Fruit fly (Drosophila melanogaster) whole organism, adult: ENCODE measurements around the gene CG13285.
A peak's percentile ranks its signal among the peaks of the same experiment; 100 is the strongest.

Source experiments
- CG11617 ChIP-seq: fragments of 200-800 bp; sonication (Bioruptor generic); optimal IDR thresholded peaks from 2 replicates; lab custom pipeline; 2017; ENCODE audit warnings: mild to moderate bottlenecking, missing biosample characterization, missing genetic modification reagents, missing genetic modification characterization
- CG12768 ChIP-seq: fragments of 200-800 bp; sonication (Bioruptor generic); optimal IDR thresholded peaks from 2 replicates; lab custom pipeline; 2017; ENCODE audit warnings: missing biosample characterization, missing genetic modification characterization, mild to moderate bottlenecking, moderate library complexity, missing genetic modification reagents
- CG14711 ChIP-seq: fragments of 200-800 bp; sonication (Bioruptor generic); optimal IDR thresholded peaks from 2 replicates; lab custom pipeline; 2018; ENCODE audit warnings: missing biosample characterization, mild to moderate bottlenecking, missing genetic modification characterization, moderate library complexity
- CG1620 ChIP-seq: fragments of 200-800 bp; sonication (Bioruptor generic); optimal IDR thresholded peaks from 2 replicates; lab custom pipeline; 2016; ENCODE audit warnings: missing biosample characterization, missing genetic modification characterization
- CG33017 ChIP-seq: fragments of 200-800 bp; sonication (Bioruptor generic); optimal IDR thresholded peaks from 2 replicates; lab custom pipeline; 2018; ENCODE audit warnings: missing biosample characterization, mild to moderate bottlenecking, missing genetic modification characterization, moderate library complexity
- CG5204 ChIP-seq: fragments of 200-800 bp; sonication (Bioruptor generic); optimal IDR thresholded peaks from 2 replicates; lab custom pipeline; 2016; ENCODE audit warnings: missing biosample characterization, missing genetic modification characterization
- CG7045 ChIP-seq: fragments of 200-800 bp; sonication (Bioruptor generic); optimal IDR thresholded peaks from 2 replicates; lab custom pipeline; 2017; ENCODE audit warnings: missing biosample characterization, mild to moderate bottlenecking, missing genetic modification characterization
- CG7101 ChIP-seq: fragments of 200-800 bp; sonication (Bioruptor generic); optimal IDR thresholded peaks from 2 replicates; lab custom pipeline; 2018; ENCODE audit warnings: missing biosample characterization, mild to moderate bottlenecking, missing genetic modification characterization, moderate library complexity
- Clk ChIP-seq: fragments of 200-800 bp; sonication (Bioruptor generic); optimal IDR thresholded peaks from 2 replicates; lab custom pipeline; 2017; ENCODE audit warnings: missing biosample characterization, missing genetic modification characterization
- Crg-1 ChIP-seq: fragments of 200-800 bp; sonication (Bioruptor generic); optimal IDR thresholded peaks from 2 replicates; lab custom pipeline; 2016; ENCODE audit warnings: missing biosample characterization, missing genetic modification characterization
- Hr96 ChIP-seq: fragments of 200-800 bp; sonication (Bioruptor generic); optimal IDR thresholded peaks from 2 replicates; lab custom pipeline; 2016; ENCODE audit warnings: missing biosample characterization, missing genetic modification characterization
- Mnt ChIP-seq: fragments of 200-800 bp; sonication (Bioruptor generic); optimal IDR thresholded peaks from 2 replicates; lab custom pipeline; 2016; ENCODE audit warnings: missing biosample characterization, mild to moderate bottlenecking, missing genetic modification characterization
- bab1 ChIP-seq: fragments of 200-800 bp; sonication (Bioruptor generic); optimal IDR thresholded peaks from 3 replicates; lab custom pipeline; 2019; ENCODE audit warnings: missing biosample characterization, mild to moderate bottlenecking, missing genetic modification characterization, moderate library complexity
- cic ChIP-seq: fragments of 200-800 bp; sonication (Bioruptor generic); optimal IDR thresholded peaks from 2 replicates; lab custom pipeline; 2017; ENCODE audit warnings: missing biosample characterization, mild to moderate bottlenecking, missing genetic modification characterization, moderate library complexity
- cnc ChIP-seq, 2 experiments: fragments of >200 bp; optimal IDR thresholded peaks; 2 replicates each; lab custom pipeline; 2017
- kay ChIP-seq: fragments of 200-800 bp; sonication (Bioruptor generic); peaks from one replicate; lab custom pipeline; 2016; ENCODE audit warnings: missing biosample characterization, missing genetic modification characterization, borderline replicate concordance
- ovo ChIP-seq: fragments of 200-800 bp; sonication (Bioruptor generic); optimal IDR thresholded peaks from 2 replicates; lab custom pipeline; 2016; ENCODE audit warnings: missing biosample characterization, missing genetic modification characterization
- pad ChIP-seq: fragments of 200-800 bp; sonication (Bioruptor generic); optimal IDR thresholded peaks from 3 replicates; lab custom pipeline; 2017; ENCODE audit warnings: missing biosample characterization, missing genetic modification characterization, mild to moderate bottlenecking, moderate library complexity, missing genetic modification reagents
- tj ChIP-seq: fragments of 200-800 bp; sonication (Bioruptor generic); optimal IDR thresholded peaks from 3 replicates; lab custom pipeline; 2017; ENCODE audit warnings: missing biosample characterization, mild to moderate bottlenecking, missing genetic modification characterization, moderate library complexity
- toe ChIP-seq: fragments of 200-800 bp; sonication (Bioruptor generic); optimal IDR thresholded peaks from 2 replicates; lab custom pipeline; 2016; ENCODE audit warnings: missing biosample characterization, missing genetic modification characterization

Gene CG13285

dm6 chr3L:5563309-5564182 is 28.0 kb upstream of the CG13285 start, which contains the start of the genes ScsbetaG and Sras:
TSS of gene ScsbetaG (minus strand) at chr3L:5563691.
TSS of gene Sras (plus strand) at chr3L:5563774.
- TF ChIP-seq toe (GFP tag; lab: Kevin White, UChicago) (no peak), Mnt (GFP tag; lab: Kevin White, UChicago) (no peak), Clk (GFP tag; lab: Kevin White, UChicago) (no peak), tj (GFP tag; lab: Kevin White, UChicago) (peak; percentile 8), kay (peak; percentile 25), CG12768 (GFP tag; lab: Kevin White, UChicago) (no peak), CG1620 (no peak), bab1 (GFP tag; lab: Kevin White, UChicago) (peak; percentile 74)

- no peak for TF ChIP-seq CG5204
- no peak for TF ChIP-seq CG7045 (GFP tag; lab: Kevin White, UChicago)
- no peak for TF ChIP-seq CG14711 (tag; lab: Kevin White, UChicago)
- peak; percentile 32 for TF ChIP-seq kay
- TF ChIP-seq tj (GFP tag; lab: Kevin White, UChicago) = no peak
Measured at dm6 chr3L:5562584-5562983, 27.0 kb upstream of the CG13285 start.

dm6 chr3L:5561341-5561740 is 25.8 kb upstream of the CG13285 start, which contains the start of gene sinu:
TSS of gene sinu (minus strand) at chr3L:5561598.
- TF ChIP-seq Crg-1 (GFP tag; lab: Kevin White, UChicago) (no peak), CG7045 (GFP tag; lab: Kevin White, UChicago) (no peak), Hr96 (GFP tag; lab: Kevin White, UChicago) (no peak), CG33017 (no peak), Mnt (GFP tag; lab: Kevin White, UChicago) (no peak), bab1 (GFP tag; lab: Kevin White, UChicago) (no peak), tj (GFP tag; lab: Kevin White, UChicago) (no peak), CG14711 (tag; lab: Kevin White, UChicago) (no peak), CG5204 (no peak), CG1620 (no peak), ovo (GFP tag; lab: Kevin White, UChicago) (no peak), cnc (optimal IDR thresholded peaks at IDR 0.05; lab: Kevin White, UChicago) (no peak), Clk (GFP tag; lab: Kevin White, UChicago) (no peak), cic (GFP tag; lab: Kevin White, UChicago) (no peak), kay (no peak), CG7101 (tag; lab: Kevin White, UChicago) (no peak), CG11617 (no peak)

- TF ChIP-seq CG1620 (no peak), bab1 (GFP tag; lab: Kevin White, UChicago) (no peak), Clk (GFP tag; lab: Kevin White, UChicago) (no peak)
Measured at dm6 chr3L:5556195-5556594, 20.6 kb upstream of the CG13285 start.

- TF ChIP-seq toe (GFP tag; lab: Kevin White, UChicago) (no peak), bab1 (GFP tag; lab: Kevin White, UChicago) (peak; percentile 5), CG12768 (GFP tag; lab: Kevin White, UChicago) (no peak)
Measured at dm6 chr3L:5554377-5554776, 18.8 kb upstream of the CG13285 start.

dm6 chr3L:5553717-5554116 is 18.2 kb upstream of the CG13285 start:
- TF ChIP-seq pad (GFP tag; lab: Kevin White, UChicago) = no peak
- no peak for TF ChIP-seq CG5204
- TF ChIP-seq CG11617 = no peak
- TF ChIP-seq Mnt (GFP tag; lab: Kevin White, UChicago) = no peak

dm6 chr3L:5551087-5551486 is 15.5 kb upstream of the CG13285 start, which contains the start of gene frm:
TSS of gene frm (minus strand) at chr3L:5551159.
- no peak for TF ChIP-seq pad (GFP tag; lab: Kevin White, UChicago)
- no peak for TF ChIP-seq CG5204
- no peak for TF ChIP-seq CG14711 (tag; lab: Kevin White, UChicago)
- no peak for TF ChIP-seq bab1 (GFP tag; lab: Kevin White, UChicago)
- no peak for TF ChIP-seq CG7101 (tag; lab: Kevin White, UChicago)
- no peak for TF ChIP-seq tj (GFP tag; lab: Kevin White, UChicago)
- no peak for TF ChIP-seq toe (GFP tag; lab: Kevin White, UChicago)
- no peak for TF ChIP-seq ovo (GFP tag; lab: Kevin White, UChicago)
- no peak for TF ChIP-seq kay
- TF ChIP-seq Crg-1 (GFP tag; lab: Kevin White, UChicago) = no peak
- no peak for TF ChIP-seq Hr96 (GFP tag; lab: Kevin White, UChicago)
- TF ChIP-seq cnc (optimal IDR thresholded peaks at IDR 0.05; lab: Kevin White, UChicago) = no peak
- TF ChIP-seq Clk (GFP tag; lab: Kevin White, UChicago) = no peak
- no peak for TF ChIP-seq CG11617
- no peak for TF ChIP-seq CG12768 (GFP tag; lab: Kevin White, UChicago)
- TF ChIP-seq Mnt (GFP tag; lab: Kevin White, UChicago) = no peak
